Fruit fly (Drosophila melanogaster) whole organism, adult: ENCODE results near the gene CG13984.

ENCODE experiments used
- CG11617 ChIP-seq: fragments of 200-800 bp; sonication (Bioruptor generic); optimal IDR thresholded peaks from 2 replicates; lab custom pipeline; 2017; ENCODE audit warnings: mild to moderate bottlenecking, missing biosample characterization, missing genetic modification reagents, missing genetic modification characterization
- CG12768 ChIP-seq: fragments of 200-800 bp; sonication (Bioruptor generic); optimal IDR thresholded peaks from 2 replicates; lab custom pipeline; 2017; ENCODE audit warnings: missing biosample characterization, missing genetic modification characterization, mild to moderate bottlenecking, moderate library complexity, missing genetic modification reagents
- CG14711 ChIP-seq: fragments of 200-800 bp; sonication (Bioruptor generic); optimal IDR thresholded peaks from 2 replicates; lab custom pipeline; 2018; ENCODE audit warnings: missing biosample characterization, mild to moderate bottlenecking, missing genetic modification characterization, moderate library complexity
- CG1620 ChIP-seq: fragments of 200-800 bp; sonication (Bioruptor generic); optimal IDR thresholded peaks from 2 replicates; lab custom pipeline; 2016; ENCODE audit warnings: missing biosample characterization, missing genetic modification characterization
- CG33017 ChIP-seq: fragments of 200-800 bp; sonication (Bioruptor generic); optimal IDR thresholded peaks from 2 replicates; lab custom pipeline; 2018; ENCODE audit warnings: missing biosample characterization, mild to moderate bottlenecking, missing genetic modification characterization, moderate library complexity
- CG5204 ChIP-seq: fragments of 200-800 bp; sonication (Bioruptor generic); optimal IDR thresholded peaks from 2 replicates; lab custom pipeline; 2016; ENCODE audit warnings: missing biosample characterization, missing genetic modification characterization
- CG7045 ChIP-seq: fragments of 200-800 bp; sonication (Bioruptor generic); optimal IDR thresholded peaks from 2 replicates; lab custom pipeline; 2017; ENCODE audit warnings: missing biosample characterization, mild to moderate bottlenecking, missing genetic modification characterization
- CG7101 ChIP-seq: fragments of 200-800 bp; sonication (Bioruptor generic); optimal IDR thresholded peaks from 2 replicates; lab custom pipeline; 2018; ENCODE audit warnings: missing biosample characterization, mild to moderate bottlenecking, missing genetic modification characterization, moderate library complexity
- Clk ChIP-seq: fragments of 200-800 bp; sonication (Bioruptor generic); optimal IDR thresholded peaks from 2 replicates; lab custom pipeline; 2017; ENCODE audit warnings: missing biosample characterization, missing genetic modification characterization
- Crg-1 ChIP-seq: fragments of 200-800 bp; sonication (Bioruptor generic); optimal IDR thresholded peaks from 2 replicates; lab custom pipeline; 2016; ENCODE audit warnings: missing biosample characterization, missing genetic modification characterization
- Hr96 ChIP-seq: fragments of 200-800 bp; sonication (Bioruptor generic); optimal IDR thresholded peaks from 2 replicates; lab custom pipeline; 2016; ENCODE audit warnings: missing biosample characterization, missing genetic modification characterization
- Mnt ChIP-seq: fragments of 200-800 bp; sonication (Bioruptor generic); optimal IDR thresholded peaks from 2 replicates; lab custom pipeline; 2016; ENCODE audit warnings: missing biosample characterization, mild to moderate bottlenecking, missing genetic modification characterization
- bab1 ChIP-seq: fragments of 200-800 bp; sonication (Bioruptor generic); optimal IDR thresholded peaks from 3 replicates; lab custom pipeline; 2019; ENCODE audit warnings: missing biosample characterization, mild to moderate bottlenecking, missing genetic modification characterization, moderate library complexity
- cic ChIP-seq: fragments of 200-800 bp; sonication (Bioruptor generic); optimal IDR thresholded peaks from 2 replicates; lab custom pipeline; 2017; ENCODE audit warnings: missing biosample characterization, mild to moderate bottlenecking, missing genetic modification characterization, moderate library complexity
- cnc ChIP-seq, 2 experiments: fragments of >200 bp; optimal IDR thresholded peaks; 2 replicates each; lab custom pipeline; 2017
- kay ChIP-seq: fragments of 200-800 bp; sonication (Bioruptor generic); peaks from one replicate; lab custom pipeline; 2016; ENCODE audit warnings: missing biosample characterization, missing genetic modification characterization, borderline replicate concordance
- ovo ChIP-seq: fragments of 200-800 bp; sonication (Bioruptor generic); optimal IDR thresholded peaks from 2 replicates; lab custom pipeline; 2016; ENCODE audit warnings: missing biosample characterization, missing genetic modification characterization
- pad ChIP-seq: fragments of 200-800 bp; sonication (Bioruptor generic); optimal IDR thresholded peaks from 3 replicates; lab custom pipeline; 2017; ENCODE audit warnings: missing biosample characterization, missing genetic modification characterization, mild to moderate bottlenecking, moderate library complexity, missing genetic modification reagents
- tj ChIP-seq: fragments of 200-800 bp; sonication (Bioruptor generic); optimal IDR thresholded peaks from 3 replicates; lab custom pipeline; 2017; ENCODE audit warnings: missing biosample characterization, mild to moderate bottlenecking, missing genetic modification characterization, moderate library complexity
- toe ChIP-seq: fragments of 200-800 bp; sonication (Bioruptor generic); optimal IDR thresholded peaks from 2 replicates; lab custom pipeline; 2016; ENCODE audit warnings: missing biosample characterization, missing genetic modification characterization

Gene CG13984

DNA sequence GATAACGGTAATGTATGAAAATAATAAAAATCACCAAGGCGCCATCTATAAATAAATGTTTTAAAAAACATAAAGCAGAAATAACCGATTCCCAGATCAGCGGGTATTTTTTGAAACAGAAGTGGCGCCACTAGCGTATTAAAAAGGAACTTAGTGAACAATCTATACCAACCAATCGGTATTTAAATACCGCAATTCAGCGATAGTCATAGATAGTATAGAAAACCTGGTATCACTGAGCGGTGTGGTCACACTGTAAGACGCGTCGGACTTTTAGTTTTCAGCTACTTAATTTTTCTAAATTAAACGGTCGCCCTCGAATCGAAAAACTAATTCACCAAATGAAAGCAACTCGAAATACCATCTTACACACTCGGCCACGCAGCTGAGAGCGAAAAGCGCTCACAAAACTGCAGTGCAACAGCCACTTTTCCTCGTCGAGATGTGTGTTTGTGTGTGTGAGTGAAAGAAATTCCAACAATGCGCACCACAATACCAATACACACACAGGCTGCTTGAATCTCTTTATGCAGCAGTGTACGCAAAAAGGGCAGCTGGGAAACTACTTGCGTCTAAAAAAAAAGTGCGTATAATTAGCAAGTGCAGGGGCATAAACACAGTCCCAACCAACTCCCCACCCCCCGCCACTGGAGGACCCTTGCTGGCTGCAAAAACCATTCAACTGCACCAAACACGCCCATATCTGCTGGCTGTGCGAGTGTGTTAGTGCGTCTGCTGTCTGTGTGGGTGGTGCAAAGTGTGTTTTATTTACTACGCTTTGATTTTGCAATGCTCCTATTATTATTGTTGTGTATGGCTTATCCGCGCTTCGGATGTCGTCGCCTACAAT is 15.1 kb downstream of the CG13984 start, which contains the start of gene PDZ-GEF:
Gene PDZ-GEF (plus strand): TSS at position 232 of the 850 bp plus-strand sequence.
- TF ChIP-seq CG14711, result peak; percentile 28
- no peak for TF ChIP-seq cic (GFP tag; lab: Kevin White, UChicago)
- TF ChIP-seq CG1620, result peak; percentile 54
- peak; percentile 34 for TF ChIP-seq CG7101 (tag; lab: Kevin White, UChicago)

DNA sequence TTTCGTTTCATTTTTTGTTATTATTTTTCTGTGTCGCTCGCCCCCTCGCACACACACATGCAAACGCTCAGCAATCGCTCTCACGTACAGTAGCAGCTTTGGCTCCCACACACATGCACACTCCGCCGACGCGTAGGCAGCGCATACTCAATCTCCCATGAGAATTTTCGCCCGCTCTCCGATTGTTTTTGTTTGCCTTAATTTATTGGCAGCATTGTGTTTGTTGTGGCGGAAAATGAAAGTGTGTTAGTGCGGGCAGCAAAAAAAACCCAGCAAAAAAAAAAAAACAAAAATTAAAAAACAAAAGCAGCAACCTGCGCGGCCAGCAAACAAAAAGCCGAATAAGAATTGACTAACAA is 15.7 kb downstream of the CG13984 start:
- TF ChIP-seq CG7045 (peak; percentile 86), kay (GFP tag; lab: Kevin White, UChicago) (peak; percentile 99), bab1 (GFP tag; lab: Kevin White, UChicago) (peak; percentile 37), Clk (GFP tag; lab: Kevin White, UChicago) (peak; percentile 81), Hr96 (peak; percentile 58), CG14711 (no peak), CG5204 (GFP tag; lab: Kevin White, UChicago) (peak; percentile 64), Mnt (peak; percentile 62), CG12768 (GFP tag; lab: Kevin White, UChicago) (peak; percentile 95), pad (GFP tag; lab: Kevin White, UChicago) (peak; percentile 63), CG33017 (tag; lab: Kevin White, UChicago) (peak; percentile 87), Crg-1 (peak; percentile 28), CG1620 (no peak), cnc (optimal IDR thresholded peaks at IDR 0.05; lab: Kevin White, UChicago) (no peak), CG7101 (tag; lab: Kevin White, UChicago) (peak; percentile 46), CG11617 (GFP tag; lab: Kevin White, UChicago) (peak; percentile 84), ovo (no peak), toe (peak; percentile 70), cic (GFP tag; lab: Kevin White, UChicago) (peak; percentile 93), tj (GFP tag; lab: Kevin White, UChicago) (peak; percentile 65)

DNA sequence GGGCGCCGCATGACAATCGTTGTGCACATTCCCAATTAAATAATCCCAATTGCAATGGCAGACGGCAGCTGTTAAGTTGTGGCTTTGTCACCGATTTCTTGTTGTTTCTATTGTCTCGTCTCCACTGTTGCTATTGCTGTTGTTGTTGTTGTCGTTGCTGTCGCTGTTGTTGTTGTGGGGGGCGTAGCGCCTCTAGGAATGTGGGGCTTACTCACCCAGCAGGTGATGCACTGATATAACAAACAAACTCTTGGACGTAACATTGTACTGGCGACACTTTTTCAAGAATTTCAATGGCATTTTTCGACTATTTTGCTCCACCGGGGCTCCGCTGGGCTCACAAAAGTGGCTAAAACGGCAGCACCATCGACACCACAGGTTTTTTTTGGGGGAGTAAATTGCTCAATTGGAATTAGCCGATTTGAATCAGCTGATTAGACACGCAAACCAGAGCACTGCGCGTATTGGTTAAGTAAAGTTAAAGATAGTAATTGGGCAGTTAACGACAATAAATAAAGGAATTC is 29.3 kb downstream of the CG13984 start:
- TF ChIP-seq tj (GFP tag; lab: Kevin White, UChicago) (no peak), CG12768 (GFP tag; lab: Kevin White, UChicago) (no peak), Clk (GFP tag; lab: Kevin White, UChicago) (no peak), kay (GFP tag; lab: Kevin White, UChicago) (no peak), CG33017 (tag; lab: Kevin White, UChicago) (no peak), Hr96 (no peak), cic (GFP tag; lab: Kevin White, UChicago) (no peak), Mnt (no peak), ovo (no peak), cnc (optimal IDR thresholded peaks at IDR 0.05; lab: Kevin White, UChicago) (no peak), Crg-1 (no peak), toe (no peak)

DNA sequence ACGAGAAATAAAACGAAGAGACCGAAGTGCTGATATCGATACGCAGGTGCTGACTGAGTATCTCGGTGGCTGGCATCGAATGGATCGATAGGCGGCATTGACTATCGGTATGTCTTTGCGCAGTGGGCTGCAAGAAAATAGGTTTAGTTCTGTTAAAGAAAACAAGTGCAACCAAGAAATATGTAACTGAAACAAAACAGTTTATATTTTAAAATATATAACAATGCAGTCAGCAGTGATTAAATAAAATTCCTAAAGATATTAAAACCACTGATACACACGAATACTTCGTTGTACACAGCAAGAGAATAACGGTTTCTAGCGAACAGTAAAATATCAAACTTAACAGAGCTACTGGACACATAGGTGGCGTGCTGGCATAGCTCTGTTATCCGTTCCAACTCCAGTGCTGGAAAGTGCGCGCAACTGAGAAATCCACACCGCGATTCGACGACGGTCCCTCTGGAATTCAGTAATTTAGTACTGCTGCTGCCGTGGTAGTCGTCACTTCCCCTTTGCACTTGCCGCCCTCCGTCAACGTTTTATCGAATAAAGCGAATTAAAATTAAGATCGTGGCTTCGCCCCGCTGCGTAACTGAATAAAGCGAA is 29.9 kb downstream of the CG13984 start, which contains the start of the genes Pez and Cpr:
Gene Pez (minus strand): TSS at position 305 of the 609 bp plus-strand sequence.
Gene Cpr (plus strand): TSS at position 470 of the 609 bp plus-strand sequence.
- TF ChIP-seq Crg-1, result peak; percentile 30
- TF ChIP-seq bab1 (GFP tag; lab: Kevin White, UChicago), result no peak
- TF ChIP-seq cic (GFP tag; lab: Kevin White, UChicago), result peak; percentile 2
- TF ChIP-seq CG1620, result peak; percentile 68
- no peak for TF ChIP-seq CG11617 (GFP tag; lab: Kevin White, UChicago)
- TF ChIP-seq Mnt, result peak; percentile 33
- TF ChIP-seq CG5204 (GFP tag; lab: Kevin White, UChicago), result peak; percentile 52
- TF ChIP-seq cnc (optimal IDR thresholded peaks at IDR 0.05; lab: Kevin White, UChicago), result no peak
- peak; percentile 69 for TF ChIP-seq pad (GFP tag; lab: Kevin White, UChicago)
- TF ChIP-seq CG7101 (tag; lab: Kevin White, UChicago), result peak; percentile 58
- TF ChIP-seq CG14711, result peak; percentile 35
- no peak for TF ChIP-seq CG12768 (GFP tag; lab: Kevin White, UChicago)
- TF ChIP-seq tj (GFP tag; lab: Kevin White, UChicago), result no peak
- TF ChIP-seq Clk (GFP tag; lab: Kevin White, UChicago), result no peak
- TF ChIP-seq ovo, result peak; percentile 80
- TF ChIP-seq Hr96, result peak; percentile 34
- peak; percentile 43 for TF ChIP-seq toe
- TF ChIP-seq kay (GFP tag; lab: Kevin White, UChicago), result no peak

DNA sequence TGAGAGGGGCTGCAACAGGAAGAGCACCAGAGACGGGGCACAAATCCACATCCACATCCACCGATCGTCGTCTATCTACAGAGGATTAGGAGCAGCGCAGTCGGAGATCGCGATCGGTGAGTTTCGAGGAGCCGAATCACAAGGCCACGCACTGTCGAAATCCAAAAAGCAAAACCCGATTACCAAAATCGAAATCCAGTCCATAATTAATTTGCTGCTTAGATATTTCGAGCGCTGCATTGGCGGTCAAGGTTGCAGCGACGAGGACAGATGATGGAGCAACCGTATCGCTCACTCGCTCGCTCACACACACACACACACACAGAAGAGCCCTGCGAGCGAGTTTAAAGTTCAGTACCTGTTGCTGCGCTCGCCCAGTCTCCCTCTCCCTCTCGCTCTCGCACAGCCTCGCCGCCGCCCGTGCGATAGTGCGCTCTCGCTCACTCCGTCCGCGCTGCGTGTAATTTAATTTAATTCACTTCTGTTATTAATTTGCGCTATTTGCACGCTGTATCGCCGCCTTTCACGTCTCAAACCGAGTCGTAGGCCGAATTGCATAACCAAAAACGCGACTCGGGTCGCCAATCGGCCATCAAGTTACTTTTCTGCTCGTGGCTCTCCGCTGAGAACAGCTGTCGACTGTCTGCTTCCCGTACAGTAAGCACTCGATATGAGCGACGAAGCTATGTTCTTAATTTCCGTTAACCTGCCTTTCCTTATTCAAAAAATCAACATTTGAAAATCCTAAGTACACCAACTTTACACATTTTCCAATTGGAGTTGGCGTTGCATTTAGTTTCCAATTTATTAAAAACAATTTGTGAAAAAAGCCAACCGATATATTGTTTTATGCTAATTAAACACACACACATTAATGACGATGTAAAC is 30.6 kb downstream of the CG13984 start:
- TF ChIP-seq bab1 (GFP tag; lab: Kevin White, UChicago) (no peak), ovo (peak; percentile 28), tj (GFP tag; lab: Kevin White, UChicago) (peak; percentile 72), CG7045 (peak; percentile 27), cic (GFP tag; lab: Kevin White, UChicago) (peak; percentile 10), toe (peak; percentile 29), Clk (GFP tag; lab: Kevin White, UChicago) (no peak), CG14711 (peak; percentile 34), Mnt (peak; percentile 35), Hr96 (peak; percentile 32), pad (GFP tag; lab: Kevin White, UChicago) (no peak), kay (GFP tag; lab: Kevin White, UChicago) (no peak), CG5204 (GFP tag; lab: Kevin White, UChicago) (peak; percentile 65), CG1620 (peak; percentile 25), CG12768 (GFP tag; lab: Kevin White, UChicago) (peak; percentile 84), CG33017 (tag; lab: Kevin White, UChicago) (peak; percentile 66), CG7101 (tag; lab: Kevin White, UChicago) (peak; percentile 67), CG11617 (GFP tag; lab: Kevin White, UChicago) (peak; percentile 28)
